Fruit fly (Drosophila melanogaster) whole organism, wandering third instar larva: ENCODE measurements around the gene CG32369.

Experiments
- Abd-B ChIP-seq: fragments of >200 bp; optimal IDR thresholded peaks from 2 replicates; lab custom pipeline; 2017; ENCODE audit warnings: missing biosample characterization, missing genetic modification characterization
- CG32264 ChIP-seq: fragments of 200-800 bp; sonication (Bioruptor generic); optimal IDR thresholded peaks from 2 replicates; lab custom pipeline; 2016; ENCODE audit warnings: missing biosample characterization, missing genetic modification characterization
- CG9705 ChIP-seq: fragments of 200-800 bp; sonication (Bioruptor generic); optimal IDR thresholded peaks from 2 replicates; lab custom pipeline; 2018; ENCODE audit warnings: missing biosample characterization, mild to moderate bottlenecking, missing genetic modification characterization
- CrebA ChIP-seq: fragments of 200-800 bp; sonication (Bioruptor generic); optimal IDR thresholded peaks from 2 replicates; lab custom pipeline; 2016; ENCODE audit warnings: missing biosample characterization, mild to moderate bottlenecking, missing genetic modification characterization, borderline replicate concordance
- Dfd ChIP-seq: fragments of >200 bp; optimal IDR thresholded peaks from 2 replicates; lab custom pipeline; 2017; ENCODE audit warnings: missing biosample characterization, missing genetic modification characterization
- Dif ChIP-seq: fragments of 200-275, 200-300 bp; sonication (Bioruptor generic); optimal IDR thresholded peaks from 2 replicates; lab custom pipeline; 2018; ENCODE audit warnings: missing biosample characterization, missing genetic modification characterization; ENCODE audit not compliant: partially characterized antibody
- GATAd ChIP-seq: sonication (Bioruptor generic); optimal IDR thresholded peaks from 2 replicates; lab custom pipeline; 2016; ENCODE audit warnings: missing biosample characterization, missing genetic modification characterization
- HLH106 ChIP-seq: fragments of 200-800 bp; optimal IDR thresholded peaks from 3 replicates; lab custom pipeline; 2019; ENCODE audit warnings: missing biosample characterization, mild to moderate bottlenecking, missing genetic modification characterization, moderate library complexity
- Hnf4 ChIP-seq: fragments of 200-800 bp; sonication (Bioruptor generic); optimal IDR thresholded peaks from 2 replicates; lab custom pipeline; 2016; ENCODE audit warnings: missing biosample characterization, mild to moderate bottlenecking, missing genetic modification characterization
- Hr78 ChIP-seq: fragments of >200 bp; optimal IDR thresholded peaks from 2 replicates; lab custom pipeline; 2017; ENCODE audit warnings: missing biosample characterization, missing genetic modification characterization
- Hr83 ChIP-seq: fragments of 200-300 bp; sonication (Bioruptor generic); optimal IDR thresholded peaks from 2 replicates; lab custom pipeline; 2016; ENCODE audit warnings: missing biosample characterization, mild to moderate bottlenecking, missing genetic modification characterization, moderate library complexity; ENCODE audit not compliant: poor library complexity, severe bottlenecking
- Jra ChIP-seq: sonication (Bioruptor generic); optimal IDR thresholded peaks from 2 replicates; lab custom pipeline; 2016; ENCODE audit warnings: missing biosample characterization, missing genetic modification characterization
- Mio ChIP-seq: sonication (Bioruptor generic); optimal IDR thresholded peaks from 2 replicates; lab custom pipeline; 2016; ENCODE audit warnings: missing biosample characterization, missing genetic modification characterization
- Myc ChIP-seq: fragments of >200 bp; optimal IDR thresholded peaks from 2 replicates; lab custom pipeline; 2017
- N ChIP-seq: fragments of >200 bp; optimal IDR thresholded peaks from 2 replicates; lab custom pipeline; 2018; ENCODE audit warnings: missing biosample characterization, missing external identifiers, missing genetic modification characterization
- OdsH ChIP-seq: fragments of 200-800 bp; sonication (Bioruptor generic); optimal IDR thresholded peaks from 2 replicates; lab custom pipeline; 2016; ENCODE audit warnings: missing biosample characterization, mild to moderate bottlenecking, missing genetic modification characterization
- Rel ChIP-seq, 2 experiments: fragments of 200-800 bp; sonication (Bioruptor generic) in 1 of 2; optimal IDR thresholded peaks; 2 replicates in 1 of 2; 3 replicates in 1 of 2; lab custom pipeline; 2016 to 2019; ENCODE audit warnings: mild to moderate bottlenecking in 2 of 2, missing biosample characterization in 2 of 2, missing genetic modification characterization in 2 of 2, moderate library complexity in 1 of 2
- Sp1 ChIP-seq: fragments of 200-800 bp; sonication (Bioruptor generic); optimal IDR thresholded peaks from 3 replicates; lab custom pipeline; 2019; ENCODE audit warnings: missing biosample characterization, mild to moderate bottlenecking, missing genetic modification characterization, moderate library complexity
- Vsx2 ChIP-seq: fragments of 200-300, 225-300 bp; sonication (Bioruptor generic); optimal IDR thresholded peaks from 2 replicates; lab custom pipeline; 2018; ENCODE audit warnings: missing biosample characterization, missing genetic modification characterization; ENCODE audit not compliant: partially characterized antibody
- br ChIP-seq: fragments of 200-800 bp; sonication (Bioruptor generic); optimal IDR thresholded peaks from 2 replicates; lab custom pipeline; 2016; ENCODE audit warnings: missing biosample characterization, missing genetic modification characterization
- brk ChIP-seq: fragments of 200-800 bp; sonication (Bioruptor generic); optimal IDR thresholded peaks from 2 replicates; lab custom pipeline; 2016; ENCODE audit warnings: missing biosample characterization, mild to moderate bottlenecking, missing genetic modification characterization
- dl ChIP-seq, 2 experiments: fragments of 175-275, 200-275 bp in 1 of 2; fragments of 200-275 bp in 1 of 2; sonication (Bioruptor generic); optimal IDR thresholded peaks; lab custom pipeline; 2018; ENCODE audit warnings: mild to moderate bottlenecking in 2 of 2, missing biosample characterization in 2 of 2, missing genetic modification characterization in 2 of 2, moderate library complexity in 2 of 2; ENCODE audit not compliant: partially characterized antibody in 2 of 2, insufficient read depth in 1 of 2
- dmrt93B ChIP-seq: fragments of 200-800 bp; sonication (Bioruptor generic); optimal IDR thresholded peaks from 2 replicates; lab custom pipeline; 2018; ENCODE audit warnings: missing biosample characterization, mild to moderate bottlenecking, missing genetic modification characterization
- dsf ChIP-seq: sonication (Bioruptor generic); optimal IDR thresholded peaks from 2 replicates; lab custom pipeline; 2016; ENCODE audit warnings: missing biosample characterization, missing genetic modification characterization, borderline replicate concordance
- ey ChIP-seq: fragments of 200-800 bp; sonication (Bioruptor generic); optimal IDR thresholded peaks from 2 replicates; lab custom pipeline; 2016; ENCODE audit warnings: missing biosample characterization, missing genetic modification characterization
- foxo ChIP-seq, 2 experiments: fragments of 200-800 bp; sonication (Bioruptor generic); optimal IDR thresholded peaks; 2 replicates in 1 of 2; 3 replicates in 1 of 2; lab custom pipeline; 2016 to 2017; ENCODE audit warnings: missing biosample characterization in 2 of 2, missing genetic modification characterization in 2 of 2
- fru ChIP-seq: fragments of 200-800 bp; sonication (Bioruptor generic); optimal IDR thresholded peaks from 3 replicates; lab custom pipeline; 2016; ENCODE audit warnings: missing biosample characterization, mild to moderate bottlenecking, missing genetic modification characterization
- h ChIP-seq: fragments of 200-800 bp; sonication (Bioruptor generic); optimal IDR thresholded peaks from 3 replicates; lab custom pipeline; 2016; ENCODE audit warnings: missing biosample characterization, mild to moderate bottlenecking, missing genetic modification characterization
- jim ChIP-seq: fragments of 175-275, 200-325 bp; sonication (Bioruptor generic); optimal IDR thresholded peaks from 2 replicates; lab custom pipeline; 2016; ENCODE audit warnings: missing biosample characterization, mild to moderate bottlenecking, missing genetic modification characterization
- lola ChIP-seq: fragments of >200 bp; optimal IDR thresholded peaks from 2 replicates; lab custom pipeline; 2017; ENCODE audit warnings: missing biosample characterization, missing genetic modification characterization
- pan ChIP-seq: fragments of >200 bp; optimal IDR thresholded peaks from 2 replicates; lab custom pipeline; 2017
- psq ChIP-seq: fragments of 200-800 bp; sonication (Bioruptor generic); optimal IDR thresholded peaks from 3 replicates; lab custom pipeline; 2017; ENCODE audit warnings: missing biosample characterization, mild to moderate bottlenecking, missing genetic modification characterization, moderate library complexity
- rgr ChIP-seq: fragments of 200-800 bp; sonication (Bioruptor generic); optimal IDR thresholded peaks from 3 replicates; lab custom pipeline; 2016; ENCODE audit warnings: missing biosample characterization, mild to moderate bottlenecking, missing genetic modification characterization
- sage ChIP-seq: fragments of 200-800 bp; sonication (Bioruptor generic); optimal IDR thresholded peaks from 2 replicates; lab custom pipeline; 2016; ENCODE audit warnings: missing biosample characterization, mild to moderate bottlenecking, missing genetic modification characterization
- sv ChIP-seq: fragments of 200-800 bp; sonication (Bioruptor generic); optimal IDR thresholded peaks from 3 replicates; lab custom pipeline; 2016; ENCODE audit warnings: missing biosample characterization, missing genetic modification characterization
- tai ChIP-seq: sonication (Bioruptor generic); optimal IDR thresholded peaks from 2 replicates; lab custom pipeline; 2016; ENCODE audit warnings: missing biosample characterization, missing genetic modification characterization
- usp ChIP-seq: fragments of >200 bp; optimal IDR thresholded peaks from 2 replicates; lab custom pipeline; 2017; ENCODE audit warnings: missing biosample characterization, missing genetic modification characterization
- woc ChIP-seq: sonication (Bioruptor generic); optimal IDR thresholded peaks from 2 replicates; lab custom pipeline; 2016; ENCODE audit warnings: missing biosample characterization, mild to moderate bottlenecking, missing genetic modification characterization

CG32369 gene

dm6 chr3L:7805336-7805803, 4.3 kb downstream of the CG32369 start:
- TF ChIP-seq Hr78 (no peak), usp (GFP tag; lab: Kevin White, UChicago) (no peak), sv (GFP tag; lab: Kevin White, UChicago) (no peak), rgr (no peak), CG9705 (GFP tag; lab: Kevin White, UChicago) (peak; percentile 12), sage (GFP tag; lab: Kevin White, UChicago) (peak; percentile 77), Vsx2 (GFP tag; lab: Kevin White, UChicago) (peak; percentile 46), dl (GFP tag; optimal IDR thresholded peaks at IDR 0.05; lab: Kevin White, UChicago; ENCODE audit: insufficient read depth in 1 of 2, partially characterized antibody in 2 of 2) (peak; percentile 31 to 67), Rel (GFP tag; optimal IDR thresholded peaks at IDR 0.05; lab: Kevin White, UChicago) (peak; percentile 4), Rel (tag; optimal IDR thresholded peaks at IDR 0.05; lab: Kevin White, UChicago) (peak; percentile 10), Dif (GFP tag; lab: Kevin White, UChicago) (peak; percentile 49), lola (GFP tag; lab: Kevin White, UChicago) (no peak), h (GFP tag; lab: Kevin White, UChicago) (no peak), dsf (GFP tag; lab: Kevin White, UChicago) (no peak), GATAd (GFP tag; lab: Kevin White, UChicago) (no peak), Hnf4 (GFP tag; lab: Kevin White, UChicago) (no peak), brk (peak; percentile 77), foxo (GFP tag; optimal IDR thresholded peaks at IDR 0.05; lab: Kevin White, UChicago) (peak in 1 of 2 experiments; percentile 77), CG32264 (peak; percentile 43), fru (GFP tag; lab: Kevin White, UChicago) (peak; percentile 85), Mio (GFP tag; lab: Kevin White, UChicago) (no peak), Jra (GFP tag; lab: Kevin White, UChicago) (no peak), ey (GFP tag; lab: Kevin White, UChicago) (no peak), Hr83 (GFP tag; lab: Kevin White, UChicago) (no peak), OdsH (no peak), br (GFP tag; lab: Kevin White, UChicago) (no peak), woc (peak; percentile 15), tai (peak; percentile 37), HLH106 (tag; lab: Kevin White, UChicago) (no peak), dmrt93B (no peak), N (no peak), Sp1 (GFP tag; lab: Kevin White, UChicago) (peak; percentile 45), CrebA (GFP tag; lab: Kevin White, UChicago) (peak; percentile 91), psq (GFP tag; lab: Kevin White, UChicago) (peak; percentile 43), pan (lab: Kevin White, UChicago) (no peak)

- TF ChIP-seq Dfd (GFP tag; lab: Kevin White, UChicago), result peak; percentile 51
- no peak for TF ChIP-seq Myc (lab: Kevin White, UChicago)
- peak; percentile 68 for TF ChIP-seq CrebA (GFP tag; lab: Kevin White, UChicago)
- no peak for TF ChIP-seq HLH106 (tag; lab: Kevin White, UChicago)
- no peak for TF ChIP-seq lola (GFP tag; lab: Kevin White, UChicago)
- TF ChIP-seq brk, result peak; percentile 45
- TF ChIP-seq foxo (GFP tag; optimal IDR thresholded peaks at IDR 0.05; lab: Kevin White, UChicago), result no peak
- TF ChIP-seq h (GFP tag; lab: Kevin White, UChicago), result no peak
- no peak for TF ChIP-seq Hr83 (GFP tag; lab: Kevin White, UChicago)
- no peak for TF ChIP-seq Abd-B (GFP tag; lab: Kevin White, UChicago)
- no peak for TF ChIP-seq tai
- TF ChIP-seq psq (GFP tag; lab: Kevin White, UChicago), result no peak
- TF ChIP-seq Mio (GFP tag; lab: Kevin White, UChicago), result no peak
- no peak for TF ChIP-seq Jra (GFP tag; lab: Kevin White, UChicago)
- TF ChIP-seq dmrt93B, result no peak
- no peak for TF ChIP-seq CG9705 (GFP tag; lab: Kevin White, UChicago)
- no peak for TF ChIP-seq pan (lab: Kevin White, UChicago)
- no peak for TF ChIP-seq Hr78
- TF ChIP-seq usp (GFP tag; lab: Kevin White, UChicago), result no peak
- no peak for TF ChIP-seq jim
- no peak for TF ChIP-seq CG32264
- peak; percentile 73 for TF ChIP-seq Dif (GFP tag; lab: Kevin White, UChicago)
- no peak for TF ChIP-seq GATAd (GFP tag; lab: Kevin White, UChicago)
- no peak for TF ChIP-seq dsf (GFP tag; lab: Kevin White, UChicago)
- no peak for TF ChIP-seq br (GFP tag; lab: Kevin White, UChicago)
- no peak for TF ChIP-seq woc
- TF ChIP-seq ey (GFP tag; lab: Kevin White, UChicago), result no peak
- peak in 1 of 2 experiments; percentile 30 for TF ChIP-seq dl (GFP tag; optimal IDR thresholded peaks at IDR 0.05; lab: Kevin White, UChicago; ENCODE audit: insufficient read depth in 1 of 2, partially characterized antibody in 2 of 2)
- no peak for TF ChIP-seq sv (GFP tag; lab: Kevin White, UChicago)
- peak; percentile 90 for TF ChIP-seq fru (GFP tag; lab: Kevin White, UChicago)
- no peak for TF ChIP-seq OdsH
- no peak for TF ChIP-seq Rel (GFP tag; optimal IDR thresholded peaks at IDR 0.05; lab: Kevin White, UChicago)
- TF ChIP-seq Rel (tag; optimal IDR thresholded peaks at IDR 0.05; lab: Kevin White, UChicago), result peak; percentile 30
- TF ChIP-seq Hnf4 (GFP tag; lab: Kevin White, UChicago), result peak; percentile 1
- no peak for TF ChIP-seq Vsx2 (GFP tag; lab: Kevin White, UChicago)
- peak; percentile 38 for TF ChIP-seq sage (GFP tag; lab: Kevin White, UChicago)
- TF ChIP-seq Sp1 (GFP tag; lab: Kevin White, UChicago), result peak; percentile 8
- peak; percentile 41 for TF ChIP-seq N
- TF ChIP-seq rgr, result no peak
Measured at dm6 chr3L:7804406-7805327, 5.0 kb downstream of the CG32369 start.
